Fruit fly (Drosophila melanogaster): ENCODE measurements around the gene CG15056.

The CG15056 gene

DNA sequence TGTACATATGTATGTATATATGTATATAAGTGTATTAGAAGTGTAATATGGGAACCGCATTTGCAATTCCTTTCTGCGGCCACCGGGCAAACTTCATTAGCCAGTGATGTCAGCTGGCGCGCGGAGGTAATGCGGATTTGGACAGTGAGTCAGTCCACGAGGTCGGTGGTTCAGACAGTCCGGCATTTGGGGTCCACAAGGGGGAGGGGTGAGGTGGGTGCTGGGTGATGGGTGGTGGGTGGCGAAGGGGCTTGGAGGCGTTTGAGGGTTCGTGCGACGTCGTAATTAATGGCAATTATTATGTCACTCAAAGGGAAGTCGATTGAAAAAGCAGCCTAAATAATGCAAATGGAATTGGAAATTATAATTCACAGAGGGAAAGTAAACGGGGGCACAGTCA lies 45.4 kb upstream of the CG15056 start (continued):
- TF ChIP-seq run (tag; optimal IDR thresholded peaks at IDR 0.05) (no peak), cwo (GFP tag; optimal IDR thresholded peaks at IDR 0.05) (peak; percentile 5), CG1233 (GFP tag; optimal IDR thresholded peaks at IDR 0.05) (no peak), ash1 (GFP tag; optimal IDR thresholded peaks at IDR 0.05) (no peak), CG1529 (GFP tag; optimal IDR thresholded peaks at IDR 0.05) (no peak), inv (GFP tag; IDR thresholded peaks at IDR 0.05; ENCODE audit: partially characterized antibody) (no peak), row (GFP tag; IDR thresholded peaks at IDR 0.05) (0 out of 3 replicates have a peak, but pooled peaks have one; percentile 4), peb (GFP tag; IDR thresholded peaks at IDR 0.05) (no peak), jumu (GFP tag; optimal IDR thresholded peaks at IDR 0.05) (no peak), stc (GFP tag; IDR thresholded peaks at IDR 0.05) (no peak), CG17385 (GFP tag; optimal IDR thresholded peaks at IDR 0.05) (no peak), cas (GFP tag; IDR thresholded peaks at IDR 0.05) (no peak), CG17359 (tag; optimal IDR thresholded peaks at IDR 0.05) (no peak), sisA (GFP tag; IDR thresholded peaks at IDR 0.05) (no peak), nerfin-1 (tag; optimal IDR thresholded peaks at IDR 0.05) (no peak)

DNA sequence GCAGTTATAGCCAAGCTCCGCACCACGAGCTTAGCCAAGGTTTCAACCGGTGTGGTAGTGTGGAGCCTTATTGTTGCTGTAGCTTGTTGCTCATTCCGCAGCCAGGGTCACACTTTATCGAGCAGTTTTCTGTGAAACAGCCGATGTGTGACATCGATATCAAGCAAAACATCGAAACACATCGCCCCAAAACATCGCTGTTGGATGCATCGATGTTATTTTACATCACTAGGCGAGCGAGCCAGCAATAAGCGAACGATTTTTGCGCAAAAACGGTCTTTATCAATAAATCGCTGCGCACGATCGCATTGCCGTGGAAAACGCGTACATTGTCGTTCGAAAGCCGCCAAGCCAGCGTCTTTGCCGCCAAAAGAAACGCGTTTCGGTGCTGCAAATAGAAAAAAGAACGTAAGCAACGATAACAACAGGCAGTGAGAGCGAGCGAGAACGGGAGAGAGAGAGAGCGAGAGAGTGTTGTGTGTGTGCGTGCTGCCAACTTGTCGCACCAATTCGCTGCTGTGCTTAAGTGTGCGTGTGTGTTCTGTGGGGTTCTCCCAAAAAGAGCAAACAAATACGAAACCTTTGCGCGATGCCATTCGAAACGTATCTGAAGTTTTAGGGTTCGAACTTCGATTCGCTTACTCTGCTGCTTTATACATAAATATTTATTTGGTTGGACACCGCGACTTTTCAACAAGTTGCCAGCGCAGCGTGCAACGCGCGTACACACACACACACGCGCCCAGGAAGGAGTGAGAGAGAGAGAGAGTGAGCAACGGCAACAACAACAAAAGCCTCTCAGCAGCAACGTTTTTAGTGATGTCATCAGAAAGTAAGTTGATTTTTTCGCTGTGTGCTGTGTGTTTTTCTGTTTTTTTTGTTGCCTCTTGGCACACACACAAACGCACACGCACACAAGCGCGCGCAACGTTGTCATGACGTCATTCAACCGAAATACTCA lies 44.2 kb upstream of the CG15056 start:
- TF ChIP-seq CG9609 (GFP tag; optimal IDR thresholded peaks at IDR 0.05) (peak; percentile 40), CG11398 (GFP tag; optimal IDR thresholded peaks at IDR 0.05) (peak; percentile 33), CG7556 (GFP tag; optimal IDR thresholded peaks at IDR 0.05) (peak; percentile 7), corto (GFP tag; optimal IDR thresholded peaks at IDR 0.05) (peak; percentile 41), luna (GFP tag; optimal IDR thresholded peaks at IDR 0.05) (peak; percentile 11), Gug (GFP tag; IDR thresholded peaks at IDR 0.05) (peak; percentile 66; the same call in 2 of the 4 replicates), kah (GFP tag; optimal IDR thresholded peaks at IDR 0.05) (peak; percentile 41), Chrac-16 (GFP tag; optimal IDR thresholded peaks at IDR 0.05) (peak; percentile 11), CG17829 (tag; optimal IDR thresholded peaks at IDR 0.05) (peak; percentile 16), CG34422 (GFP tag; IDR thresholded peaks at IDR 0.05) (0 out of 3 replicates have a peak, but pooled peaks have one; percentile 14), sna (GFP tag; IDR thresholded peaks at IDR 0.05; ENCODE audit: partially characterized antibody) (peak; percentile 98), CTCF (GFP tag; optimal IDR thresholded peaks at IDR 0.05) (peak; percentile 74), CG7963 (GFP tag; IDR thresholded peaks at IDR 0.05; ENCODE audit: partially characterized antibody) (peak; percentile 96), CG13424 (tag; optimal IDR thresholded peaks at IDR 0.05) (peak; percentile 27), phol (tag; optimal IDR thresholded peaks at IDR 0.05) (peak; percentile 54), pfk (GFP tag; optimal IDR thresholded peaks at IDR 0.05) (peak; percentile 16), CG32532 (GFP tag; IDR thresholded peaks at IDR 0.05) (peak; percentile 30), mirr (GFP tag; optimal IDR thresholded peaks at IDR 0.05) (peak; percentile 36), CG6791 (GFP tag; IDR thresholded peaks at IDR 0.05; ENCODE audit: partially characterized antibody) (peak; percentile 98), CG6813 (GFP tag; optimal IDR thresholded peaks at IDR 0.05) (no peak), Atf6 (GFP tag; IDR thresholded peaks at IDR 0.05) (peak; percentile 25; the same call in 1 of the 2 replicates), zf30C (GFP tag; optimal IDR thresholded peaks at IDR 0.05) (peak; percentile 79), eve (GFP tag; optimal IDR thresholded peaks at IDR 0.05) (no peak), CG7745 (tag; optimal IDR thresholded peaks at IDR 0.05) (no peak), Antp (GFP tag; optimal IDR thresholded peaks at IDR 0.05) (peak; percentile 16), sens (GFP tag) (peak; percentile 80), lilli (GFP tag; optimal IDR thresholded peaks at IDR 0.05) (peak; percentile 6), ato (GFP tag; IDR thresholded peaks at IDR 0.05; ENCODE audit: partially characterized antibody) (peak; percentile 96), schlank (tag; optimal IDR thresholded peaks at IDR 0.05) (no peak), HmgD (GFP tag; optimal IDR thresholded peaks at IDR 0.05) (peak; percentile 75), CG6175 (GFP tag; IDR thresholded peaks at IDR 0.05) (peak; percentile 45; the same call in 1 of the 3 replicates), CG4360 (GFP tag; IDR thresholded peaks at IDR 0.05) (peak; percentile 98), CG10543 (GFP tag; optimal IDR thresholded peaks at IDR 0.05) (peak; percentile 62)
